Worm (Caenorhabditis elegans): ENCODE measurements around the gene C18H7.12.

C18H7.12 gene

DNA sequence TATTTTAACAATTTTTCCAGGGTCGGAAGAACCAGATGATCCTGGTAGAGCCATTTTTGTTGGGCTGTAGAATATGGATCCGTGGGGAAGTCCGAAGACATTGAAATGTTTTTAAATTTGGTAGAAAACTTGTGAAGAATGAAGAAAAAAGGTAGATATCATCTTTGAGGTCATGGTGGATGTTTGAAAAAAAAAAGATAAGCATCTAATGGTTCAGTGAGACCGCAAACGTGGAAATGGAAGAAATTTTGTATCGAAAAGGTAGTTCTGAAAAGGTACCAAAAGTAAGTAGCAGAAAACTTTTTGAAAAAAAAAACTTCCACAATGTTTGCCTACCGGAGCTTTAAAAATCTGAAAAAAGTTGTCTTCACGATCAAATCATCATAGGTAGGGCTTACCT, 15.9 kb upstream of the C18H7.12 start, which contains the start of gene prmt-4:
Gene prmt-4 (minus strand): TSS at position 101 of the 400 bp plus-strand sequence.
- no peak for TF ChIP-seq efl-1 (optimal IDR thresholded peaks at IDR 0.05)
- peak in 1 of 2 experiments; percentile 9 for TF ChIP-seq efl-1 (GFP tag; optimal IDR thresholded peaks at IDR 0.05 in 1 of 2)
- TF ChIP-seq hlh-17 (GFP tag; optimal IDR thresholded peaks at IDR 0.05; ENCODE audit: borderline replicate concordance): no peak

- TF ChIP-seq mep-1 (tag; optimal IDR thresholded peaks at IDR 0.05) (no peak), C16A3.4 (tag; optimal IDR thresholded peaks at IDR 0.05) (no peak), lin-14 (GFP tag; optimal IDR thresholded peaks at IDR 0.05) (no peak)
These were observed 14.0 kb upstream of the C18H7.12 start, which contains the start of gene srt-59 for ce11 chrIV:601595-601994. Gene srt-59, minus strand, starts transcription at chrIV:601695.

DNA sequence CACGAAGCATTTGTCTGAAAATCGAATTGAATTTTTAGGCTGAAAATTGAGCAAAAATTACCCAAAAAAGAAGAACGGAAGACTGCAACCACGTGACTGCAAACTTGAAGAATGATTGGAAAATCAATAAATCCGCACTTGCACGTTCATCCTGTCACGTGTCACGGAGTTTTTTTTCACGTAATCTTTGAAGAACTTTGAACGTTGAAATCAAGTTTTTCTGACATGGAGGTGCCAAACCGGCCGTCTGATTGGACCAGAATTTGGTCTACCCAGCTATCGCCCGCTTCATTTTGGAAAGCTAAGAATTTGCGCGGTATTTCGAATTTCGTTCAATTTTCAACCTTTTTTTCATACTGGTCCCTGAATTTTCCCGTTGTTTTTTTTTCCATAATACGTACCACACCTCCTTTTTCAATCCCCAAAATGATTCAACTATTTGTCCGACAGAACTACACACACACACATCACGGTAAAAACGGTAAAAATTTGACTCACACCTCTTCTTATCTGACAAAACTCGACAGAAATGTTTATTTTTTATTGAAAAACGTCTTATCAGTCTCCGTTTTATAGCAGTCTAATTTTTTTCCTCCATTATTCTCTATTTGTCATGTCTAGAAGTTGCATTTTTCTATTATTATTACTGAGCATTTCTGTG, 8.8 kb upstream of the C18H7.12 start, which contains the start of the genes C18H7.7 and C18H7.11:
Gene C18H7.7 (minus strand): TSS at position 101 of the 661 bp plus-strand sequence.
Gene C18H7.11 (plus strand): TSS at position 611 of the 661 bp plus-strand sequence.
- TF ChIP-seq mdl-1 (tag; optimal IDR thresholded peaks at IDR 0.05) (no peak), ceh-8 (GFP tag; optimal IDR thresholded peaks at IDR 0.05) (no peak), egl-13 (tag; optimal IDR thresholded peaks at IDR 0.05) (no peak), nhr-76 (tag; optimal IDR thresholded peaks at IDR 0.05) (no peak), snpc-4 (tag; optimal IDR thresholded peaks at IDR 0.05) (no peak), C04F5.9 (tag; optimal IDR thresholded peaks at IDR 0.05) (no peak), alr-1 (tag; optimal IDR thresholded peaks at IDR 0.05; ENCODE audit: borderline replicate concordance) (no peak), rnt-1 (tag; optimal IDR thresholded peaks at IDR 0.05) (no peak), ces-1 (GFP tag; optimal IDR thresholded peaks at IDR 0.05) (no peak), egl-27 (tag; optimal IDR thresholded peaks at IDR 0.05) (no peak), dsc-1 (tag; optimal IDR thresholded peaks at IDR 0.05) (no peak), nhr-71 (tag; optimal IDR thresholded peaks at IDR 0.05) (no peak), nhr-28 (tag; optimal IDR thresholded peaks at IDR 0.05) (no peak), nhr-12 (tag; optimal IDR thresholded peaks at IDR 0.05) (no peak), unc-130 (tag; optimal IDR thresholded peaks at IDR 0.05) (no peak), fkh-8 (tag; optimal IDR thresholded peaks at IDR 0.05) (no peak), skn-1 (tag; optimal IDR thresholded peaks at IDR 0.05) (no peak)

DNA sequence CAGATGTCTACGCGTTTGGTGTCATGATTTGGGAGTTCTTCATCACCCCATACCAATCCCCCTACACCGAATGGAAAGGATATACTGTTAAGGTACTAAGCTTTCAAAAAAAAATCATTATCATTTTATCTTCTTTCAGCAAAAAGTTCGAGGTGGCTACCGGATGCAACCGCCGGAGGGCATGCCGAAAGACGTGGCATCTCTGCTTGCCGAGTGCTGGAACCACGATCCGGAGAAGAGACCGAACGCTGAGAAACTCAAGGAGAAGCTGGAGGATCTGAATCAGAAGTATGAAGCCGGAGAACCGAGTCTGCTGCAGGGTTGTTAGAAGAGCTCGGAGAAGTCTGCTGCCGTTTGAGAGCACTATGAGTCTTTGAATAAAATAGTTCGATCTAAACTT, 7.2 kb upstream of the C18H7.12 start:
- no peak for TF ChIP-seq efl-3 (GFP tag; optimal IDR thresholded peaks at IDR 0.05)
- no peak for TF ChIP-seq ces-1 (GFP tag; optimal IDR thresholded peaks at IDR 0.05)
- TF ChIP-seq unc-30 (tag; optimal IDR thresholded peaks at IDR 0.05): no peak

ce11 chrIV:593029-593428, 5.4 kb upstream of the C18H7.12 start, which contains the start of gene C18H7.4:
Gene C18H7.4, plus strand, starts transcription at chrIV:593329.
- TF ChIP-seq sox-4 (tag; optimal IDR thresholded peaks at IDR 0.05): no peak

DNA sequence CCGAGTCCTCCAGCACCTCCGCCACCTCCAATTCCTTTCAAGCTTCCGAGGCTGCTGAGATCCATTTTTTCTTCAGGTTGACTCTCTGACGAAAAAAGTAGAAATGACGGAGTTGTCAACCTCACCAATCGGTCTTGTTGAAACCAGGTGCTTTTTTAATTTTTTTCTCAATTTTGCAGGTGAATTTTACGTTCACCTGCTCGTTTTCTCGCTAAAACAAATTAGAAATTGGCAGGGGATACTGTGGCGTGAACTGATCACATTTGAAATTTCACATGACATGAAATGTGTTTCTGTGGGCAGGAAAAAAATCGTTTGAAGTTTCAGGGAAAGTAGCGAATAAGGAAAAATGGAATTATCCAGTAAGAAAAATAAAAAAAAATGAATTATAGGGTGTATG, 4.8 kb upstream of the C18H7.12 start, which contains the start of gene C18H7.6:
Gene C18H7.6 (minus strand): TSS at position 104 of the 400 bp plus-strand sequence.
- TF ChIP-seq efl-1 (optimal IDR thresholded peaks at IDR 0.05): no peak
- TF ChIP-seq efl-1 (GFP tag; optimal IDR thresholded peaks at IDR 0.05 in 1 of 2): no peak
- no peak for TF ChIP-seq nhr-85 (tag)
- peak; percentile 97 for TF ChIP-seq hlh-4 (tag; optimal IDR thresholded peaks at IDR 0.05)
- TF ChIP-seq unc-62 (GFP tag; optimal IDR thresholded peaks at IDR 0.05): no peak
- TF ChIP-seq blmp-1 (tag; optimal IDR thresholded peaks at IDR 0.05): no peak
- no peak for TF ChIP-seq isw-1 (GFP tag; IDR thresholded peaks at IDR 0.05)
- no peak for TF ChIP-seq ama-1 (optimal IDR thresholded peaks at IDR 0.05)
- TF ChIP-seq fkh-8 (tag; optimal IDR thresholded peaks at IDR 0.05): peak; percentile 2
- no peak for TF ChIP-seq mep-1 (tag; optimal IDR thresholded peaks at IDR 0.05)
- TF ChIP-seq aly-2 (tag; optimal IDR thresholded peaks at IDR 0.05): no peak
- TF ChIP-seq Y116A8C.19 (tag; optimal IDR thresholded peaks at IDR 0.05; ENCODE audit: borderline replicate concordance): no peak
